Worm (Caenorhabditis elegans) whole organism, mixed stage, embryonic: ENCODE data around the gene B0524.5.
A peak's percentile ranks its signal among the peaks of the same experiment; 100 is the strongest.

ENCODE experiments used
- M03D4.4 ChIP-seq: sonication (generic microtip); optimal IDR thresholded peaks from 2 replicates; lab custom pipeline; 2017; ENCODE audit warnings: mild to moderate bottlenecking, missing genetic modification characterization, missing compliant biosample characterization
- bed-3 ChIP-seq: fragments of 200-800 bp; sonication (Bioruptor generic); optimal IDR thresholded peaks from 3 replicates; lab custom pipeline; 2018; ENCODE audit warnings: mild to moderate bottlenecking, missing genetic modification characterization, moderate library complexity, missing compliant biosample characterization
- blmp-1 ChIP-seq: fragments of 150-350 bp; optimal IDR thresholded peaks from 2 replicates; lab custom pipeline; 2014; ENCODE audit warnings: missing biosample characterization, missing genetic modification characterization
- ceh-83 ChIP-seq: fragments of 200-800 bp; sonication (Bioruptor generic); optimal IDR thresholded peaks from 2 replicates; lab custom pipeline; 2018; ENCODE audit warnings: mild to moderate bottlenecking, missing genetic modification characterization, missing compliant biosample characterization
- ces-1 ChIP-seq: fragments of 150-350 bp; optimal IDR thresholded peaks from 2 replicates; lab custom pipeline; 2014; ENCODE audit warnings: missing biosample characterization, missing genetic modification reagents, missing genetic modification characterization
- cnd-1 ChIP-seq: fragments of 200-800 bp; sonication (Bioruptor generic); optimal IDR thresholded peaks from 2 replicates; lab custom pipeline; 2018; ENCODE audit warnings: mild to moderate bottlenecking, missing genetic modification characterization, missing compliant biosample characterization
- drap-1 ChIP-seq: fragments of 200-800 bp; sonication (Bioruptor generic); optimal IDR thresholded peaks from 3 replicates; lab custom pipeline; 2018; ENCODE audit warnings: mild to moderate bottlenecking, missing genetic modification characterization, missing compliant biosample characterization
- elt-1 ChIP-seq: sonication (generic microtip); optimal IDR thresholded peaks from 2 replicates; lab custom pipeline; 2017; ENCODE audit warnings: missing genetic modification characterization, mild to moderate bottlenecking, missing compliant biosample characterization, antibody characterized with exemption, moderate library complexity, borderline replicate concordance; ENCODE audit not compliant: insufficient read depth
- ham-2 ChIP-seq: fragments of 200-800 bp; sonication (Bioruptor generic); optimal IDR thresholded peaks from 2 replicates; lab custom pipeline; 2018; ENCODE audit warnings: mild to moderate bottlenecking, missing genetic modification characterization, missing compliant biosample characterization
- hlh-1 ChIP-seq: fragments of 150-350 bp; optimal IDR thresholded peaks from 2 replicates; lab custom pipeline; 2014; ENCODE audit warnings: missing biosample characterization, missing genetic modification reagents, missing genetic modification characterization
- lin-13 ChIP-seq: fragments of 150-350 bp; optimal IDR thresholded peaks from 2 replicates; lab custom pipeline; 2014; ENCODE audit warnings: missing biosample characterization, missing genetic modification characterization
- lin-32 ChIP-seq: fragments of 200-800 bp; sonication (Bioruptor generic); optimal IDR thresholded peaks from 2 replicates; lab custom pipeline; 2018; ENCODE audit warnings: mild to moderate bottlenecking, missing genetic modification characterization, missing compliant biosample characterization
- lsy-2 ChIP-seq: fragments of 150-350 bp; optimal IDR thresholded peaks from 2 replicates; lab custom pipeline; 2014; ENCODE audit warnings: missing biosample characterization, missing genetic modification characterization
- mab-5 ChIP-seq: fragments of 150-350 bp; optimal IDR thresholded peaks from 2 replicates; lab custom pipeline; 2014; ENCODE audit warnings: missing biosample characterization, missing genetic modification characterization
- mep-1 ChIP-seq: fragments of 150-350 bp; optimal IDR thresholded peaks from 2 replicates; lab custom pipeline; 2017; ENCODE audit warnings: missing biosample characterization, missing genetic modification reagents, missing genetic modification characterization, inconsistent platforms
- nhr-12 ChIP-seq: fragments of 150-350 bp; optimal IDR thresholded peaks from 2 replicates; lab custom pipeline; 2014; ENCODE audit warnings: missing biosample characterization, missing genetic modification characterization
- nhr-2 ChIP-seq: fragments of 150-350 bp; optimal IDR thresholded peaks from 2 replicates; lab custom pipeline; 2014; ENCODE audit warnings: missing biosample characterization, missing genetic modification characterization
- nhr-237 ChIP-seq: fragments of 150-350 bp; optimal IDR thresholded peaks from 2 replicates; lab custom pipeline; 2014; ENCODE audit warnings: missing biosample characterization, missing genetic modification characterization
- nhr-28 ChIP-seq: fragments of 150-350 bp; optimal IDR thresholded peaks from 2 replicates; lab custom pipeline; 2014; ENCODE audit warnings: missing biosample characterization, missing genetic modification characterization
- nhr-76 ChIP-seq: sonication (generic microtip); optimal IDR thresholded peaks from 2 replicates; lab custom pipeline; 2017; ENCODE audit warnings: missing biosample characterization, missing genetic modification characterization
- pha-4 ChIP-seq: fragments of 150-350 bp; optimal IDR thresholded peaks from 2 replicates; lab custom pipeline; 2018; ENCODE audit warnings: missing biosample characterization, missing genetic modification reagents, missing genetic modification characterization
- sem-2 ChIP-seq: fragments of 200-800 bp; sonication (Bioruptor generic); optimal IDR thresholded peaks from 2 replicates; lab custom pipeline; 2018; ENCODE audit warnings: mild to moderate bottlenecking, missing genetic modification characterization, missing compliant biosample characterization
- snpc-4 ChIP-seq: fragments of 150-350 bp; optimal IDR thresholded peaks from 2 replicates; lab custom pipeline; 2014; ENCODE audit warnings: missing biosample characterization, missing genetic modification characterization
- sptf-1 ChIP-seq: sonication (generic microtip); optimal IDR thresholded peaks from 2 replicates; lab custom pipeline; 2017; ENCODE audit warnings: mild to moderate bottlenecking, missing genetic modification characterization, moderate library complexity, missing compliant biosample characterization
- tbx-8 ChIP-seq: fragments of 200-800 bp; sonication (Bioruptor generic); optimal IDR thresholded peaks from 2 replicates; lab custom pipeline; 2018; ENCODE audit warnings: mild to moderate bottlenecking, missing genetic modification characterization, moderate library complexity, missing compliant biosample characterization
- unc-120 ChIP-seq: sonication (generic microtip); optimal IDR thresholded peaks from 2 replicates; lab custom pipeline; 2017; ENCODE audit warnings: missing genetic modification characterization, missing compliant biosample characterization; ENCODE audit not compliant: poor library complexity, severe bottlenecking
- unc-39 ChIP-seq: fragments of 150-350 bp; optimal IDR thresholded peaks from 2 replicates; lab custom pipeline; 2014; ENCODE audit warnings: missing biosample characterization, missing genetic modification characterization
- unc-62 ChIP-seq: fragments of 150-350 bp; optimal IDR thresholded peaks from 2 replicates; lab custom pipeline; 2014; ENCODE audit warnings: missing biosample characterization, missing genetic modification reagents, missing genetic modification characterization
- zip-8 ChIP-seq: fragments of 150-350 bp; optimal IDR thresholded peaks from 2 replicates; lab custom pipeline; 2014; ENCODE audit warnings: missing biosample characterization, missing genetic modification characterization
- ztf-11 ChIP-seq: fragments of 150-350 bp; optimal IDR thresholded peaks from 2 replicates; lab custom pipeline; 2014; ENCODE audit warnings: missing biosample characterization, missing genetic modification characterization

B0524.5 gene

DNA sequence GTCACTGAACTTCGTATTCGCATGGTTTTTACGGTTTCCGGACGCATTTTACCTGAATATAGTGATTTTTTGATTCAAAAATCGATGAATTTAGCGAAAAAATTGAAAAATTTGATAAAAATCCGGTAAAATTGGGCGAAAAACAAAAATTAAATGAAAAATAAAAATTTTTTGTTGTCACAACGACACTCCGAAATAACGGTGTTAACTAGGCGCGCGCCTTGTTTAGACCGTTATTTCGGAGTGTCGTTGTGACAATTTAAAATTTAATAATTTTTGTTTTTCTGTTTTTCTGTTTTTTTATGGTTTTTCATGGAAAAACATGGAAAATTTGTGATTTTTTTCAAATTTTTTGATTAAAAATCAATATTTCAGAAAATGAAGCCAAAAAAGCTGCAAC, 11.9 kb upstream of the B0524.5 start, which contains the start of the genes B0524.6 and pqn-41:
Gene B0524.6, minus strand, starts transcription at position 52 of the 400 bp plus-strand sequence.
Gene pqn-41, plus strand, starts transcription at position 370 of the 400 bp plus-strand sequence.
- no peak for TF ChIP-seq sptf-1 (tag; lab: Kevin White, UChicago)
- peak; percentile 39 for TF ChIP-seq nhr-237
- TF ChIP-seq unc-39, result no peak
- no peak for TF ChIP-seq blmp-1 (tag; lab: Kevin White, UChicago)
- TF ChIP-seq unc-120, result no peak
- no peak for TF ChIP-seq cnd-1 (tag; lab: Kevin White, UChicago)
- TF ChIP-seq ces-1, result peak; percentile 93
- no peak for TF ChIP-seq nhr-2 (tag; lab: Kevin White, UChicago)
- TF ChIP-seq ztf-11 (tag; lab: Kevin White, UChicago), result no peak
- TF ChIP-seq lin-13 (tag; lab: Kevin White, UChicago), result peak; percentile 60
- no peak for TF ChIP-seq ceh-83 (GFP tag; lab: Kevin White, UChicago)
- TF ChIP-seq nhr-76 (tag; lab: Kevin White, UChicago), result no peak
- no peak for TF ChIP-seq lin-32 (GFP tag; lab: Kevin White, UChicago)
- TF ChIP-seq pha-4 (tag; lab: Kevin White, UChicago), result peak; percentile 30
- peak; percentile 6 for TF ChIP-seq mab-5 (tag; lab: Kevin White, UChicago)
- TF ChIP-seq lsy-2, result peak; percentile 79
- no peak for TF ChIP-seq zip-8
- no peak for TF ChIP-seq elt-1
- TF ChIP-seq tbx-8 (GFP tag; lab: Kevin White, UChicago), result no peak
- TF ChIP-seq bed-3 (GFP tag; lab: Kevin White, UChicago), result no peak
- TF ChIP-seq, all 35 proteins: peak for 6

DNA sequence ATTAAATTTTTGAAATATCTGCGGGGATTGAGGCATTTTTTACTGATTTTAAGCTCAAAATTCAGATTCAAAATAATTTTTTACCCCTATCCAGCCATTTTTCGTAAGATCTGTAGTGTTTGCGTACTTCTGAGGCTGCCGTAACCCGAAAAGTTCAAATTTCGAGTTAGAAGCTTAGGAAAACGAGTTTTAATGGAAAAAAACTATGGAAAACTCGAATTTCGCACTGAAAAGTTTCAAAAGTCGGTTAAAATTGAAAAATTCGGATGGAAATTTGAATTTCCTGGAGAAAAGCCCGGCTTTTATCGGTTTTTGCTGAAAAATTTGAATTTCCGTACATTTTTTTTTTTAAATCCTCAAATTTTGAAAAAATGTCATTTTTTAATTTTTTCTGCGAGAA, 10.3 kb upstream of the B0524.5 start:
- TF ChIP-seq blmp-1 (tag; lab: Kevin White, UChicago), result no peak
- no peak for TF ChIP-seq lin-32 (GFP tag; lab: Kevin White, UChicago)
- no peak for TF ChIP-seq lsy-2
- no peak for TF ChIP-seq mab-5 (tag; lab: Kevin White, UChicago)
- no peak for TF ChIP-seq nhr-2 (tag; lab: Kevin White, UChicago)
- no peak for TF ChIP-seq ham-2 (GFP tag; lab: Kevin White, UChicago)
- no peak for TF ChIP-seq unc-62 (GFP tag; lab: Kevin White, UChicago)
- no peak for TF ChIP-seq M03D4.4 (tag; lab: Kevin White, UChicago)
- TF ChIP-seq snpc-4 (tag; lab: Kevin White, UChicago), result no peak
- no peak for TF ChIP-seq drap-1 (GFP tag; lab: Kevin White, UChicago)

DNA sequence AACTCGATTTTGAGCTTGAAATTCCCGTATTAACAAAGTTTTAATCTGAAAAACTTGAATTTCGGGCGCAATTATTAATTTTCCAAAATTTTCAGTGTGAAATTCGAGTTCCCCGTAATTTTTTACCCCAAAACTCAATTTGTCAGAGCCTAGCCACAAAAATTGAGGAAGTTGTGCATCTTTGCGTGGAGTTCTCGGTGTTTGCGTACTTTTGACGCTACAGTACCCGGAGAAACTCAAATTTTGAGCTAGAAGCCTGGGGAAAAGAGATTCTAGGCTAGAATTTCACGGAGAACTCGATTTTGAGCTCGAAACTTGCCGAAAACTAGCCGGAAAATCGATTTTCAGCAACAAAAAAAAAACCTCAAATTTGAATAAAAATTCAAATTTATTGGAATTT, 6.7 kb upstream of the B0524.5 start:
- TF ChIP-seq lsy-2, result peak; percentile 22

DNA sequence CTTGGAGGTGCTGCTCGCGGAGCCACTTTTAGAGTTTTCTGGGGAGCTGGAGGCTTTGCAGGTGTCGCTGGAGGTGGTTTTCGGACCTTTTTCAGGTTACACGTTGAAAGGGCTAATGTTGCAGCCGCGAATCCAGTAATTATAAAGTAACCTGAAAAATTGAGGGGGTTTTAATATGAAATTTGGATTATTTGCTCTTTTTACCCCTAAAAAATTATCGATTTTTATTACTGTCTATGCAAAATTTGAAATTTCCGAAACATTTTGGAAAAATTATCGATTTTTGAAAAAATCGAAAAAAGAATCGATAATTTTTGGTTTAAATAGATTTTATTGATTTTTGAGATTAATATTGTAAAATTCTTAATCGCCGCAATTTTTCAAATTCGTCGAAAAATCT, 285 bp downstream of the B0524.5 start:
- TF ChIP-seq mep-1 (tag; lab: Kevin White, UChicago), result no peak
- no peak for TF ChIP-seq M03D4.4 (tag; lab: Kevin White, UChicago)
- TF ChIP-seq sptf-1 (tag; lab: Kevin White, UChicago), result no peak
- TF ChIP-seq nhr-28 (tag; lab: Kevin White, UChicago), result no peak
- no peak for TF ChIP-seq blmp-1 (tag; lab: Kevin White, UChicago)
- no peak for TF ChIP-seq nhr-76 (tag; lab: Kevin White, UChicago)
- TF ChIP-seq unc-39, result no peak
- TF ChIP-seq ceh-83 (GFP tag; lab: Kevin White, UChicago), result no peak
- TF ChIP-seq mab-5 (tag; lab: Kevin White, UChicago), result no peak
- no peak for TF ChIP-seq sem-2 (GFP tag; lab: Kevin White, UChicago)
- no peak for TF ChIP-seq unc-62 (GFP tag; lab: Kevin White, UChicago)
- no peak for TF ChIP-seq ces-1
- no peak for TF ChIP-seq nhr-12
- no peak for TF ChIP-seq elt-1
- no peak for TF ChIP-seq zip-8

DNA sequence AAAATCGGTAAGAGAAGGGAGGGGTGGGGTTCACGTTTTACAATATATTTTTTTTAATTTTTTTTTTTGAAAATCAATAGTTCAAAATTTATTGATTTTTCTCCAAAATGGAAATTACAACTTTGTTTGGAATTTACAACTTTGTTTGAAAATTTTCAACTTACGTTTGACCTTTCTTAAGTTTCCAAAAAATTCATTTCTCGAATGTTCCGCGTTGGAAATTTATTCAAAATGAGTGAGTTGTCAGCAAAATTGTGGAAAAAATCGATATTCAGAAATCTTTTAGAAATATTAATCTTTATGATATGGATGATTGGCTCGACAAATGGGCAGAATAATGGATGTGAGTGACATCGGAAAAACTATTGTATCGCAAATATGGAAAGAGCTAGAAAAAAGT, 6.3 kb downstream of the B0524.5 start, which contains the start of gene B0524.3:
Gene B0524.3, plus strand, starts transcription at position 301 of the 400 bp plus-strand sequence.
- TF ChIP-seq ces-1, result no peak
- no peak for TF ChIP-seq elt-1
- TF ChIP-seq ham-2 (GFP tag; lab: Kevin White, UChicago), result no peak
- TF ChIP-seq nhr-2 (tag; lab: Kevin White, UChicago), result no peak
- no peak for TF ChIP-seq cnd-1 (tag; lab: Kevin White, UChicago)
- no peak for TF ChIP-seq blmp-1 (tag; lab: Kevin White, UChicago)
- no peak for TF ChIP-seq M03D4.4 (tag; lab: Kevin White, UChicago)
- TF ChIP-seq sem-2 (GFP tag; lab: Kevin White, UChicago), result no peak
- TF ChIP-seq mep-1 (tag; lab: Kevin White, UChicago), result no peak
- no peak for TF ChIP-seq tbx-8 (GFP tag; lab: Kevin White, UChicago)
- no peak for TF ChIP-seq hlh-1 (tag; lab: Kevin White, UChicago)
- TF ChIP-seq sptf-1 (tag; lab: Kevin White, UChicago), result no peak
- TF ChIP-seq, all 35 proteins: peak for 0
